Worm (Caenorhabditis elegans) whole organism, L1 larva: ENCODE results near the gene clp-6.
A peak's percentile ranks its signal among the peaks of the same experiment; 100 is the strongest.

Experiments
- C34B4.2 ChIP-seq: sonication (generic microtip); optimal IDR thresholded peaks from 2 replicates; lab custom pipeline; 2017; ENCODE audit warnings: mild to moderate bottlenecking, missing genetic modification characterization, missing compliant biosample characterization
- Y116A8C.19 ChIP-seq: sonication (generic microtip); optimal IDR thresholded peaks from 2 replicates; lab custom pipeline; 2016; ENCODE audit warnings: missing compliant biosample characterization, missing genetic modification characterization, borderline replicate concordance
- alr-1 ChIP-seq: fragments of 200-800 bp; sonication (Bioruptor generic); optimal IDR thresholded peaks from 2 replicates; lab custom pipeline; 2018; ENCODE audit warnings: borderline replicate concordance, mild to moderate bottlenecking, missing genetic modification characterization, missing compliant biosample characterization
- aly-2 ChIP-seq: fragments of 150-350 bp; optimal IDR thresholded peaks from 2 replicates; lab custom pipeline; 2014; ENCODE audit warnings: missing biosample characterization, missing genetic modification characterization
- blmp-1 ChIP-seq: fragments of 150-350 bp; optimal IDR thresholded peaks from 2 replicates; lab custom pipeline; 2014; ENCODE audit warnings: missing biosample characterization, missing genetic modification characterization
- ceh-8 ChIP-seq: fragments of 200-800 bp; sonication (Bioruptor generic); optimal IDR thresholded peaks from 2 replicates; lab custom pipeline; 2018; ENCODE audit warnings: mild to moderate bottlenecking, missing genetic modification characterization, moderate library complexity, missing compliant biosample characterization
- ceh-90 ChIP-seq: sonication (generic microtip); optimal IDR thresholded peaks from 2 replicates; lab custom pipeline; 2016; ENCODE audit warnings: missing genetic modification characterization, missing compliant biosample characterization
- ces-1 ChIP-seq: fragments of 150-350 bp; optimal IDR thresholded peaks from 2 replicates; lab custom pipeline; 2014; ENCODE audit warnings: missing biosample characterization, missing genetic modification reagents, missing genetic modification characterization
- dsc-1 ChIP-seq: sonication (generic microtip); optimal IDR thresholded peaks from 2 replicates; lab custom pipeline; 2016; ENCODE audit warnings: mild to moderate bottlenecking, missing genetic modification characterization, missing compliant biosample characterization
- efl-1 ChIP-seq, 4 experiments: fragments of 150-350 bp; optimal IDR thresholded peaks in 3 of 4; peaks in 1 of 4; 1 replicate in 1 of 4; 2 replicates in 3 of 4; lab custom pipeline; 2014; ENCODE audit warnings: missing biosample characterization in 2 of 4, missing genetic modification characterization in 2 of 4, missing genetic modification reagents in 2 of 4
- elt-2 ChIP-seq: sonication (generic microtip); optimal IDR thresholded peaks from 2 replicates; lab custom pipeline; 2016; ENCODE audit warnings: missing genetic modification characterization, mild to moderate bottlenecking, inconsistent platforms, missing compliant biosample characterization, missing genetic modification reagents
- elt-3 ChIP-seq, 6 experiments: fragments of 150-350 bp in 1 of 6; sonication (generic microtip); optimal IDR thresholded peaks; 2 replicates each; lab custom pipeline; 2017 to 2018; ENCODE audit warnings: missing biosample characterization in 6 of 6, missing genetic modification characterization in 6 of 6, inconsistent platforms in 1 of 6
- ets-5 ChIP-seq: fragments of 200-800 bp; sonication (Bioruptor generic); IDR thresholded peaks from 2 replicates; pipeline ENCODE4 v1.3.6; 2022; ENCODE audit warnings: missing genetic modification characterization, missing compliant biosample characterization
- fkh-10 ChIP-seq: sonication (generic microtip); optimal IDR thresholded peaks from 2 replicates; lab custom pipeline; 2017; ENCODE audit warnings: missing biosample characterization, missing genetic modification reagents, missing genetic modification characterization
- hlh-17 ChIP-seq: fragments of 200-800 bp; sonication (Bioruptor generic); optimal IDR thresholded peaks from 2 replicates; lab custom pipeline; 2018; ENCODE audit warnings: missing genetic modification characterization, mild to moderate bottlenecking, missing compliant biosample characterization, moderate library complexity, borderline replicate concordance
- hlh-4 ChIP-seq: sonication (generic microtip); optimal IDR thresholded peaks from 2 replicates; lab custom pipeline; 2016; ENCODE audit warnings: mild to moderate bottlenecking, missing genetic modification characterization, missing compliant biosample characterization
- jun-1 ChIP-seq: fragments of 150-350 bp; optimal IDR thresholded peaks from 2 replicates; lab custom pipeline; 2014; ENCODE audit warnings: missing biosample characterization, missing genetic modification reagents, missing genetic modification characterization
- lin-14 ChIP-seq: fragments of 200-800 bp; sonication (Bioruptor generic); optimal IDR thresholded peaks from 2 replicates; lab custom pipeline; 2018; ENCODE audit warnings: mild to moderate bottlenecking, missing genetic modification characterization, moderate library complexity, missing compliant biosample characterization
- lin-15B ChIP-seq: fragments of 150-350 bp; sonication (generic microtip); optimal IDR thresholded peaks from 3 replicates; lab custom pipeline; 2014; ENCODE audit warnings: missing biosample characterization, missing genetic modification characterization
- lin-35 ChIP-seq, 2 experiments: fragments of 150-350 bp; optimal IDR thresholded peaks; 2 replicates each; lab custom pipeline; 2014; ENCODE audit warnings: missing biosample characterization in 2 of 2, missing genetic modification characterization in 2 of 2, missing genetic modification reagents in 2 of 2
- lsy-2 ChIP-seq, 2 experiments: fragments of 150-350 bp; optimal IDR thresholded peaks; 2 replicates each; lab custom pipeline; 2014; ENCODE audit warnings: missing biosample characterization in 2 of 2, missing genetic modification characterization in 2 of 2
- mdl-1 ChIP-seq, 2 experiments: fragments of 150-350 bp; optimal IDR thresholded peaks; 2 replicates each; lab custom pipeline; 2014 to 2017; ENCODE audit warnings: missing biosample characterization in 2 of 2, missing genetic modification characterization in 2 of 2, inconsistent platforms in 1 of 2
- mep-1 ChIP-seq: fragments of 150-350 bp; optimal IDR thresholded peaks from 2 replicates; lab custom pipeline; 2014; ENCODE audit warnings: missing biosample characterization, missing genetic modification characterization
- nhr-12 ChIP-seq: sonication (generic microtip); optimal IDR thresholded peaks from 2 replicates; lab custom pipeline; 2017; ENCODE audit warnings: missing biosample characterization, missing genetic modification characterization
- nhr-20 ChIP-seq: sonication (generic microtip); optimal IDR thresholded peaks from 2 replicates; lab custom pipeline; 2016; ENCODE audit warnings: mild to moderate bottlenecking, missing genetic modification characterization, missing compliant biosample characterization
- nhr-237 ChIP-seq: fragments of 150-350 bp; optimal IDR thresholded peaks from 2 replicates; lab custom pipeline; 2014; ENCODE audit warnings: missing biosample characterization, missing genetic modification characterization
- nhr-28 ChIP-seq: fragments of 150-350 bp; optimal IDR thresholded peaks from 2 replicates; lab custom pipeline; 2014; ENCODE audit warnings: missing biosample characterization, missing genetic modification characterization
- nhr-77 ChIP-seq: fragments of 150-350 bp; optimal IDR thresholded peaks from 2 replicates; lab custom pipeline; 2014; ENCODE audit warnings: missing biosample characterization, missing genetic modification characterization
- nhr-84 ChIP-seq: sonication (generic microtip); optimal IDR thresholded peaks from 2 replicates; lab custom pipeline; 2017; ENCODE audit warnings: missing biosample characterization, missing genetic modification characterization
- nhr-90 ChIP-seq: sonication (generic microtip); optimal IDR thresholded peaks from 2 replicates; lab custom pipeline; 2016; ENCODE audit warnings: mild to moderate bottlenecking, missing genetic modification characterization, missing compliant biosample characterization; ENCODE audit not compliant: poor library complexity
- pax-3 ChIP-seq: fragments of 200-800 bp; sonication (Bioruptor generic); optimal IDR thresholded peaks from 2 replicates; lab custom pipeline; 2018; ENCODE audit warnings: mild to moderate bottlenecking, missing genetic modification characterization, moderate library complexity, missing compliant biosample characterization
- pqm-1 ChIP-seq: sonication (generic microtip); optimal IDR thresholded peaks from 3 replicates; lab custom pipeline; 2017; ENCODE audit warnings: missing biosample characterization, missing genetic modification characterization
- rnt-1 ChIP-seq: sonication (generic microtip); optimal IDR thresholded peaks from 2 replicates; lab custom pipeline; 2016; ENCODE audit warnings: mild to moderate bottlenecking, missing genetic modification characterization, moderate library complexity, missing compliant biosample characterization
- sox-4 ChIP-seq: sonication (generic microtip); optimal IDR thresholded peaks from 2 replicates; lab custom pipeline; 2016; ENCODE audit warnings: missing genetic modification characterization, missing compliant biosample characterization
- swsn-7 ChIP-seq: sonication (generic microtip); optimal IDR thresholded peaks from 2 replicates; lab custom pipeline; 2016; ENCODE audit warnings: missing genetic modification characterization, missing compliant biosample characterization
- tbx-2 ChIP-seq: sonication (generic microtip); optimal IDR thresholded peaks from 2 replicates; lab custom pipeline; 2016; ENCODE audit warnings: missing genetic modification characterization, missing compliant biosample characterization
- tlp-1 ChIP-seq: fragments of 150-350 bp; optimal IDR thresholded peaks from 2 replicates; lab custom pipeline; 2014; ENCODE audit warnings: missing biosample characterization, missing genetic modification characterization
- unc-30 ChIP-seq: sonication (generic microtip); optimal IDR thresholded peaks from 2 replicates; lab custom pipeline; 2017; ENCODE audit warnings: missing biosample characterization, missing genetic modification characterization
- unc-86 ChIP-seq: sonication (generic microtip); optimal IDR thresholded peaks from 2 replicates; lab custom pipeline; 2016; ENCODE audit warnings: missing genetic modification characterization, missing compliant biosample characterization
- unc-98 ChIP-seq: fragments of 200-800 bp; sonication (Bioruptor generic); IDR thresholded peaks from 2 replicates; pipeline ENCODE4 v1.3.6; 2022; ENCODE audit warnings: missing genetic modification characterization, missing compliant biosample characterization
- zip-4 ChIP-seq: fragments of 200-800 bp; sonication (Bioruptor generic); optimal IDR thresholded peaks from 2 replicates; lab custom pipeline; 2018; ENCODE audit warnings: mild to moderate bottlenecking, missing genetic modification characterization, moderate library complexity, missing compliant biosample characterization

Gene clp-6

ce11 chrIV:1405780-1406179, 29.1 kb downstream of the clp-6 start:
- TF ChIP-seq fkh-10 (GFP tag; lab: Kevin White, UChicago) (no peak), hlh-4 (tag; lab: Kevin White, UChicago) (no peak), zip-4 (GFP tag; lab: Kevin White, UChicago) (no peak), elt-3 (tag; optimal IDR thresholded peaks at IDR 0.05; lab: Kevin White, UChicago) (peak in 5 of 6 experiments; percentile 7 to 92 (median 85)), tbx-2 (tag; lab: Kevin White, UChicago) (no peak), nhr-77 (tag; lab: Kevin White, UChicago) (no peak), unc-86 (tag; lab: Kevin White, UChicago) (no peak), pax-3 (tag; lab: Kevin White, UChicago) (no peak), lin-35 (GFP tag; optimal IDR thresholded peaks at IDR 0.05; lab: Kevin White, UChicago) (no peak), blmp-1 (tag; lab: Kevin White, UChicago) (peak; percentile 16)

- TF ChIP-seq ceh-8 (GFP tag; lab: Kevin White, UChicago): no peak
- TF ChIP-seq elt-2 (tag; lab: Kevin White, UChicago): peak; percentile 39
- TF ChIP-seq jun-1: no peak
- TF ChIP-seq Y116A8C.19 (tag; lab: Kevin White, UChicago): no peak
- TF ChIP-seq nhr-12: no peak
- TF ChIP-seq ces-1 (GFP tag; lab: Kevin White, UChicago): no peak
- TF ChIP-seq elt-3 (tag; optimal IDR thresholded peaks at IDR 0.05; lab: Kevin White, UChicago): peak in 1 of 6 experiments; percentile 20
- no peak for TF ChIP-seq unc-30 (tag; lab: Kevin White, UChicago)
- TF ChIP-seq pqm-1 (tag; lab: Kevin White, UChicago): no peak
- TF ChIP-seq alr-1: no peak
- TF ChIP-seq mep-1: no peak
- no peak for TF ChIP-seq nhr-237 (tag; lab: Kevin White, UChicago)
- TF ChIP-seq nhr-20 (tag; lab: Kevin White, UChicago): peak; percentile 6
- peak in 1 of 2 experiments; percentile 3 for TF ChIP-seq lsy-2 (tag; optimal IDR thresholded peaks at IDR 0.05; lab: Kevin White, UChicago)
- no peak for TF ChIP-seq efl-1 (optimal IDR thresholded peaks at IDR 0.05; lab: Kevin White, UChicago)
- peak in 1 of 2 experiments; percentile 72 for TF ChIP-seq efl-1 (GFP tag; optimal IDR thresholded peaks at IDR 0.05 in 1 of 2; lab: Kevin White, UChicago)
- TF ChIP-seq swsn-7 (tag; lab: Kevin White, UChicago): no peak
- TF ChIP-seq lin-35 (GFP tag; optimal IDR thresholded peaks at IDR 0.05; lab: Kevin White, UChicago): peak in 1 of 2 experiments; percentile 59
- TF ChIP-seq nhr-90 (tag; lab: Kevin White, UChicago): no peak
- no peak for TF ChIP-seq ceh-90 (tag; lab: Kevin White, UChicago)
- no peak for TF ChIP-seq hlh-17 (GFP tag; lab: Kevin White, UChicago)
- no peak for TF ChIP-seq mdl-1 (tag; optimal IDR thresholded peaks at IDR 0.05; lab: Kevin White, UChicago)
Measured at ce11 chrIV:1403960-1404359, 30.9 kb downstream of the clp-6 start.

- TF ChIP-seq tlp-1 (no peak), sox-4 (no peak), ets-5 (GFP tag; lab: Robert Waterston, UW) (no peak), lin-15B (tag; lab: Kevin White, UChicago) (no peak), jun-1 (no peak), blmp-1 (tag; lab: Kevin White, UChicago) (no peak), hlh-4 (tag; lab: Kevin White, UChicago) (no peak), aly-2 (tag; lab: Kevin White, UChicago) (no peak), C34B4.2 (tag; lab: Kevin White, UChicago) (no peak), unc-98 (GFP tag; lab: Robert Waterston, UW) (no peak), lin-14 (GFP tag; lab: Kevin White, UChicago) (no peak), dsc-1 (no peak), nhr-237 (tag; lab: Kevin White, UChicago) (no peak), pqm-1 (tag; lab: Kevin White, UChicago) (no peak), nhr-28 (no peak), rnt-1 (no peak), ceh-90 (tag; lab: Kevin White, UChicago) (no peak), nhr-84 (tag; lab: Kevin White, UChicago) (no peak)
Measured at ce11 chrIV:1400016-1400415, 34.8 kb downstream of the clp-6 start.
